Worm (Caenorhabditis elegans) whole organism, L1 larva: Measurements from ENCODE around the gene T05A8.1.

ENCODE experiments used
- C04F5.9 ChIP-seq: sonication (generic microtip); optimal IDR thresholded peaks from 2 replicates; lab custom pipeline; 2016; ENCODE audit warnings: missing genetic modification characterization, missing compliant biosample characterization
- C16A3.4 ChIP-seq: fragments of 150-350 bp; optimal IDR thresholded peaks from 2 replicates; lab custom pipeline; 2014; ENCODE audit warnings: missing biosample characterization, missing genetic modification characterization
- F16B12.6 ChIP-seq: fragments of 150-350 bp; optimal IDR thresholded peaks from 2 replicates; lab custom pipeline; 2014; ENCODE audit warnings: missing biosample characterization, missing genetic modification characterization
- Y116A8C.19 ChIP-seq: sonication (generic microtip); optimal IDR thresholded peaks from 2 replicates; lab custom pipeline; 2016; ENCODE audit warnings: missing compliant biosample characterization, missing genetic modification characterization, borderline replicate concordance
- aha-1 ChIP-seq: fragments of 150-350 bp; optimal IDR thresholded peaks from 2 replicates; lab custom pipeline; 2014; ENCODE audit warnings: missing biosample characterization, missing genetic modification characterization
- alr-1 ChIP-seq: fragments of 200-800 bp; sonication (Bioruptor generic); optimal IDR thresholded peaks from 2 replicates; lab custom pipeline; 2018; ENCODE audit warnings: borderline replicate concordance, mild to moderate bottlenecking, missing genetic modification characterization, missing compliant biosample characterization
- ama-1 ChIP-seq: fragments of 150-350 bp; optimal IDR thresholded peaks from 2 replicates; lab custom pipeline; 2014
- ceh-82 ChIP-seq, 3 experiments: fragments of 150-350 bp in 1 of 3; sonication (generic microtip) in 2 of 3; optimal IDR thresholded peaks; 2 replicates each; lab custom pipeline; 2014 to 2017; ENCODE audit warnings: missing biosample characterization in 3 of 3, missing genetic modification characterization in 3 of 3
- ceh-88 ChIP-seq: fragments of 200-800 bp; sonication (Bioruptor generic); IDR thresholded peaks from 2 replicates; pipeline ENCODE4 v1.3.6; 2022; ENCODE audit warnings: missing genetic modification characterization, missing compliant biosample characterization
- dpl-1 ChIP-seq, 3 experiments: fragments of 150-350 bp in 2 of 3; sonication (generic microtip) in 1 of 3; optimal IDR thresholded peaks; 2 replicates each; lab custom pipeline; 2014 to 2017; ENCODE audit warnings: missing biosample characterization in 3 of 3, missing genetic modification characterization in 3 of 3, missing genetic modification reagents in 3 of 3
- dsc-1 ChIP-seq: sonication (generic microtip); optimal IDR thresholded peaks from 2 replicates; lab custom pipeline; 2016; ENCODE audit warnings: mild to moderate bottlenecking, missing genetic modification characterization, missing compliant biosample characterization
- efl-1 ChIP-seq, 4 experiments: fragments of 150-350 bp; optimal IDR thresholded peaks in 3 of 4; peaks in 1 of 4; 1 replicate in 1 of 4; 2 replicates in 3 of 4; lab custom pipeline; 2014; ENCODE audit warnings: missing biosample characterization in 2 of 4, missing genetic modification characterization in 2 of 4, missing genetic modification reagents in 2 of 4
- egl-27 ChIP-seq, 2 experiments: fragments of 150-350 bp in 1 of 2; sonication (generic microtip); optimal IDR thresholded peaks; 3 replicates each; lab custom pipeline; 2017 to 2018; ENCODE audit warnings: missing biosample characterization in 2 of 2, missing genetic modification characterization in 2 of 2, missing genetic modification reagents in 2 of 2
- elt-2 ChIP-seq: sonication (generic microtip); optimal IDR thresholded peaks from 2 replicates; lab custom pipeline; 2016; ENCODE audit warnings: missing genetic modification characterization, mild to moderate bottlenecking, inconsistent platforms, missing compliant biosample characterization, missing genetic modification reagents
- ets-5 ChIP-seq: fragments of 200-800 bp; sonication (Bioruptor generic); IDR thresholded peaks from 2 replicates; pipeline ENCODE4 v1.3.6; 2022; ENCODE audit warnings: missing genetic modification characterization, missing compliant biosample characterization
- fkh-4 ChIP-seq: sonication (generic microtip); optimal IDR thresholded peaks from 2 replicates; lab custom pipeline; 2016; ENCODE audit warnings: missing compliant biosample characterization, missing genetic modification characterization, borderline replicate concordance
- fkh-8 ChIP-seq: sonication (generic microtip); optimal IDR thresholded peaks from 2 replicates; lab custom pipeline; 2016; ENCODE audit warnings: mild to moderate bottlenecking, missing genetic modification characterization, missing compliant biosample characterization
- fos-1 ChIP-seq: fragments of 150-350 bp; optimal IDR thresholded peaks from 2 replicates; lab custom pipeline; 2014; ENCODE audit warnings: missing biosample characterization, missing genetic modification characterization
- grh-1 ChIP-seq: fragments of 200-800 bp; sonication (Bioruptor generic); IDR thresholded peaks from 2 replicates; pipeline ENCODE4 v1.3.6; 2022; ENCODE audit warnings: missing genetic modification reagents, missing genetic modification characterization, missing compliant biosample characterization
- hlh-17 ChIP-seq: fragments of 200-800 bp; sonication (Bioruptor generic); optimal IDR thresholded peaks from 2 replicates; lab custom pipeline; 2018; ENCODE audit warnings: missing genetic modification characterization, mild to moderate bottlenecking, missing compliant biosample characterization, moderate library complexity, borderline replicate concordance
- hpl-2 ChIP-seq: fragments of 150-350 bp; optimal IDR thresholded peaks from 2 replicates; lab custom pipeline; 2014; ENCODE audit warnings: missing biosample characterization, missing genetic modification reagents, missing genetic modification characterization
- irx-1 ChIP-seq: sonication (generic microtip); optimal IDR thresholded peaks from 2 replicates; lab custom pipeline; 2016; ENCODE audit warnings: missing genetic modification characterization, missing compliant biosample characterization
- isw-1 ChIP-seq: fragments of 200-800 bp; sonication (Bioruptor generic); IDR thresholded peaks from 2 replicates; pipeline ENCODE4 v1.3.6; 2022; ENCODE audit warnings: missing genetic modification characterization, missing compliant biosample characterization
- lin-13 ChIP-seq: fragments of 150-350 bp; optimal IDR thresholded peaks from 2 replicates; lab custom pipeline; 2014; ENCODE audit warnings: missing biosample characterization, missing genetic modification reagents, missing genetic modification characterization
- lin-14 ChIP-seq: fragments of 200-800 bp; sonication (Bioruptor generic); optimal IDR thresholded peaks from 2 replicates; lab custom pipeline; 2018; ENCODE audit warnings: mild to moderate bottlenecking, missing genetic modification characterization, moderate library complexity, missing compliant biosample characterization
- lin-39 ChIP-seq: fragments of 150-350 bp; optimal IDR thresholded peaks from 2 replicates; lab custom pipeline; 2014; ENCODE audit warnings: missing biosample characterization, missing genetic modification reagents, missing genetic modification characterization
- lir-3 ChIP-seq: sonication (generic microtip); optimal IDR thresholded peaks from 2 replicates; lab custom pipeline; 2016; ENCODE audit warnings: mild to moderate bottlenecking, missing genetic modification characterization, moderate library complexity, missing compliant biosample characterization; ENCODE audit not compliant: poor library complexity
- lsy-2 ChIP-seq, 2 experiments: fragments of 150-350 bp; optimal IDR thresholded peaks; 2 replicates each; lab custom pipeline; 2014; ENCODE audit warnings: missing biosample characterization in 2 of 2, missing genetic modification characterization in 2 of 2
- mef-2 ChIP-seq: fragments of 150-350 bp; optimal IDR thresholded peaks from 2 replicates; lab custom pipeline; 2014; ENCODE audit warnings: missing biosample characterization, missing genetic modification characterization
- mep-1 ChIP-seq: fragments of 150-350 bp; optimal IDR thresholded peaks from 2 replicates; lab custom pipeline; 2014; ENCODE audit warnings: missing biosample characterization, missing genetic modification characterization
- nhr-11 ChIP-seq: fragments of 150-350 bp; optimal IDR thresholded peaks from 2 replicates; lab custom pipeline; 2014; ENCODE audit warnings: missing biosample characterization, missing genetic modification characterization
- nhr-12 ChIP-seq: sonication (generic microtip); optimal IDR thresholded peaks from 2 replicates; lab custom pipeline; 2017; ENCODE audit warnings: missing biosample characterization, missing genetic modification characterization
- nhr-237 ChIP-seq: fragments of 150-350 bp; optimal IDR thresholded peaks from 2 replicates; lab custom pipeline; 2014; ENCODE audit warnings: missing biosample characterization, missing genetic modification characterization
- nhr-77 ChIP-seq: fragments of 150-350 bp; optimal IDR thresholded peaks from 2 replicates; lab custom pipeline; 2014; ENCODE audit warnings: missing biosample characterization, missing genetic modification characterization
- nhr-84 ChIP-seq: sonication (generic microtip); optimal IDR thresholded peaks from 2 replicates; lab custom pipeline; 2017; ENCODE audit warnings: missing biosample characterization, missing genetic modification characterization
- nhr-85 ChIP-seq: sonication (generic microtip); peaks from one replicate; lab custom pipeline; 2016; ENCODE audit warnings: missing genetic modification characterization, inconsistent platforms, missing compliant biosample characterization
- pag-3 ChIP-seq: sonication (generic microtip); optimal IDR thresholded peaks from 2 replicates; lab custom pipeline; 2017; ENCODE audit warnings: missing genetic modification characterization, mild to moderate bottlenecking, missing compliant biosample characterization, antibody characterized with exemption, borderline replicate concordance; ENCODE audit not compliant: insufficient read depth
- pax-3 ChIP-seq: fragments of 200-800 bp; sonication (Bioruptor generic); optimal IDR thresholded peaks from 2 replicates; lab custom pipeline; 2018; ENCODE audit warnings: mild to moderate bottlenecking, missing genetic modification characterization, moderate library complexity, missing compliant biosample characterization
- pqm-1 ChIP-seq: sonication (generic microtip); optimal IDR thresholded peaks from 3 replicates; lab custom pipeline; 2017; ENCODE audit warnings: missing biosample characterization, missing genetic modification characterization
- rnt-1 ChIP-seq: sonication (generic microtip); optimal IDR thresholded peaks from 2 replicates; lab custom pipeline; 2016; ENCODE audit warnings: mild to moderate bottlenecking, missing genetic modification characterization, moderate library complexity, missing compliant biosample characterization
- skn-1 ChIP-seq: fragments of 150-350 bp; optimal IDR thresholded peaks from 2 replicates; lab custom pipeline; 2014; ENCODE audit warnings: missing biosample characterization, missing genetic modification characterization
- sptf-1 ChIP-seq: fragments of 150-350 bp; optimal IDR thresholded peaks from 2 replicates; lab custom pipeline; 2014; ENCODE audit warnings: missing biosample characterization, missing genetic modification characterization
- sup-37 ChIP-seq: fragments of 200-800 bp; sonication (Bioruptor generic); optimal IDR thresholded peaks from 2 replicates; lab custom pipeline; 2018; ENCODE audit warnings: mild to moderate bottlenecking, missing genetic modification characterization, missing compliant biosample characterization
- swsn-7 ChIP-seq: sonication (generic microtip); optimal IDR thresholded peaks from 2 replicates; lab custom pipeline; 2016; ENCODE audit warnings: missing genetic modification characterization, missing compliant biosample characterization
- tbx-2 ChIP-seq: sonication (generic microtip); optimal IDR thresholded peaks from 2 replicates; lab custom pipeline; 2016; ENCODE audit warnings: missing genetic modification characterization, missing compliant biosample characterization
- unc-130 ChIP-seq: fragments of 150-350 bp; optimal IDR thresholded peaks from 2 replicates; lab custom pipeline; 2017; ENCODE audit warnings: missing biosample characterization, missing genetic modification characterization, inconsistent platforms
- unc-98 ChIP-seq: fragments of 200-800 bp; sonication (Bioruptor generic); IDR thresholded peaks from 2 replicates; pipeline ENCODE4 v1.3.6; 2022; ENCODE audit warnings: missing genetic modification characterization, missing compliant biosample characterization
- vab-15 ChIP-seq: sonication (generic microtip); optimal IDR thresholded peaks from 2 replicates; lab custom pipeline; 2017; ENCODE audit warnings: missing genotype, mild to moderate bottlenecking, missing genetic modification characterization, missing compliant biosample characterization
- xbp-1 ChIP-seq: sonication (generic microtip); optimal IDR thresholded peaks from 2 replicates; lab custom pipeline; 2016; ENCODE audit warnings: missing genetic modification characterization, missing compliant biosample characterization
- zag-1 ChIP-seq: fragments of 150-350 bp; optimal IDR thresholded peaks from 2 replicates; lab custom pipeline; 2014; ENCODE audit warnings: missing biosample characterization, missing genetic modification characterization
- zip-4 ChIP-seq: fragments of 200-800 bp; sonication (Bioruptor generic); optimal IDR thresholded peaks from 2 replicates; lab custom pipeline; 2018; ENCODE audit warnings: mild to moderate bottlenecking, missing genetic modification characterization, moderate library complexity, missing compliant biosample characterization
- ztf-11 ChIP-seq, 2 experiments: sonication (generic microtip); optimal IDR thresholded peaks; 2 replicates each; lab custom pipeline; 2016 to 2017; ENCODE audit warnings: missing genetic modification characterization in 2 of 2, missing biosample characterization in 1 of 2, missing compliant biosample characterization in 1 of 2
- ztf-4 ChIP-seq: fragments of 150-350 bp; optimal IDR thresholded peaks from 2 replicates; lab custom pipeline; 2014; ENCODE audit warnings: missing biosample characterization, missing genetic modification characterization

The T05A8.1 gene

ce11 chrII:2752536-2752935, 42.7 kb upstream of the T05A8.1 start, which contains the start of gene F29A7.6:
TSS of gene F29A7.6 (minus strand) at chrII:2752611.
- TF ChIP-seq nhr-11 (no peak), vab-15 (tag; lab: Kevin White, UChicago) (no peak), efl-1 (optimal IDR thresholded peaks at IDR 0.05; lab: Kevin White, UChicago) (peak; percentile 67 to 69), efl-1 (GFP tag; optimal IDR thresholded peaks at IDR 0.05 in 1 of 2; lab: Kevin White, UChicago) (peak; percentile 69 to 92), C04F5.9 (tag; lab: Kevin White, UChicago) (peak; percentile 20), nhr-12 (tag; lab: Kevin White, UChicago) (no peak), grh-1 (0 out of 2 replicates have a peak, but pooled peaks have one; percentile 19), pag-3 (tag; lab: Kevin White, UChicago) (no peak), nhr-84 (tag; lab: Kevin White, UChicago) (no peak), aha-1 (no peak), skn-1 (tag; lab: Kevin White, UChicago) (peak; percentile 41), ceh-82 (tag; optimal IDR thresholded peaks at IDR 0.05; lab: Kevin White, UChicago) (peak; percentile 65 to 71 (median 66)), lsy-2 (tag; optimal IDR thresholded peaks at IDR 0.05; lab: Kevin White, UChicago) (peak in 1 of 2 experiments; percentile 69), lin-14 (GFP tag; lab: Kevin White, UChicago) (peak; percentile 78), ama-1 (no peak), ztf-11 (tag; optimal IDR thresholded peaks at IDR 0.05; lab: Kevin White, UChicago) (peak in 1 of 2 experiments; percentile 83), lin-13 (GFP tag; lab: Kevin White, UChicago) (peak; percentile 57), lir-3 (tag; lab: Kevin White, UChicago) (no peak), ztf-4 (no peak), xbp-1 (tag; lab: Kevin White, UChicago) (peak; percentile 67), lin-39 (peak; percentile 2), dsc-1 (tag; lab: Kevin White, UChicago) (peak; percentile 78), isw-1 (peak; percentile 50), sptf-1 (tag; lab: Kevin White, UChicago) (no peak), egl-27 (tag; optimal IDR thresholded peaks at IDR 0.05; lab: Kevin White, UChicago) (no peak), Y116A8C.19 (tag; lab: Kevin White, UChicago) (no peak), unc-98 (GFP tag; lab: Robert Waterston, UW) (peak; percentile 68), nhr-77 (peak; percentile 3), fkh-4 (tag; lab: Kevin White, UChicago) (peak; percentile 81), mep-1 (tag; lab: Kevin White, UChicago) (no peak), irx-1 (tag; lab: Kevin White, UChicago) (peak; percentile 78), unc-130 (tag; lab: Kevin White, UChicago) (peak; percentile 43), rnt-1 (peak; percentile 95), hlh-17 (GFP tag; lab: Kevin White, UChicago) (no peak), fkh-8 (peak; percentile 76), swsn-7 (peak; percentile 67), F16B12.6 (tag; lab: Kevin White, UChicago) (peak; percentile 25), C16A3.4 (tag; lab: Kevin White, UChicago) (peak; percentile 46), nhr-237 (tag; lab: Kevin White, UChicago) (no peak), ceh-88 (GFP tag; lab: Robert Waterston, UW) (no peak), elt-2 (tag; lab: Kevin White, UChicago) (peak; percentile 53), ets-5 (GFP tag; lab: Robert Waterston, UW) (no peak), fos-1 (no peak), sup-37 (GFP tag; lab: Kevin White, UChicago) (no peak), nhr-85 (tag; lab: Kevin White, UChicago) (peak; percentile 67), alr-1 (tag; lab: Kevin White, UChicago) (no peak), zag-1 (tag; lab: Kevin White, UChicago) (no peak), pax-3 (tag; lab: Kevin White, UChicago) (peak; percentile 69), zip-4 (no peak), dpl-1 (GFP tag; optimal IDR thresholded peaks at IDR 0.05; lab: Kevin White, UChicago) (peak; percentile 14 to 72 (median 69)), mef-2 (no peak), tbx-2 (tag; lab: Kevin White, UChicago) (peak; percentile 78), hpl-2 (GFP tag; lab: Kevin White, UChicago) (no peak), pqm-1 (no peak)
